Worm (Caenorhabditis elegans): Measurements from ENCODE around the gene clec-218.

The clec-218 gene

DNA sequence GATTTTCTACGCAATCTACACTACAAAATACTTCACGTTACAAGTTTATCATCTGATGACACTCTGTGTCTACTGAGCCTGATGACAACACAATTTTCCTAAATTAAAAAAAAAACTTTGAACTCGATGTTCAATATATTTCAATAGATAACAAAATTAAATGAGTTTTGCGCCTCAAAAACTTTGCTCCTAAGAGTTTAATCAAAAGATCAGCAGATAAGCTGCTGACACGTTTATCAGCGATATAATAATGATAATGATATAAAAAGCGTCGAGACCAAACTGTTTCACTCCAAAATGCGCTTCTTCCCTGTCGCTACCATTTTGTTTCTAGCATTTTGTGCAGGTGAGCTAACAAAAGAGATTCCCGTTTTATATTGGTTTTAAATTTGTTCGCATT is at the start of gene clec-218:
clec-218 (plus strand) TSS at position 262 of the 400 bp plus-strand sequence.
- TF ChIP-seq pqm-1 (tag; optimal IDR thresholded peaks at IDR 0.05) (peak; percentile 78), ama-1 (optimal IDR thresholded peaks at IDR 0.05) (no peak), elt-2 (tag; optimal IDR thresholded peaks at IDR 0.05) (peak; percentile 90), zag-1 (tag; optimal IDR thresholded peaks at IDR 0.05) (no peak), unc-62 (GFP tag; optimal IDR thresholded peaks at IDR 0.05) (no peak), fkh-10 (GFP tag; optimal IDR thresholded peaks at IDR 0.05) (no peak)

- TF ChIP-seq ceh-16 (tag; optimal IDR thresholded peaks at IDR 0.05) (no peak), daf-12 (tag; optimal IDR thresholded peaks at IDR 0.05) (no peak), aly-2 (tag; optimal IDR thresholded peaks at IDR 0.05) (no peak), nfya-1 (tag; optimal IDR thresholded peaks at IDR 0.05; ENCODE audit: insufficient read depth) (no peak), nhr-11 (tag; optimal IDR thresholded peaks at IDR 0.05) (no peak), zag-1 (tag; optimal IDR thresholded peaks at IDR 0.05) (no peak), pha-4 (tag; optimal IDR thresholded peaks at IDR 0.05) (no peak), sea-2 (GFP tag; optimal IDR thresholded peaks at IDR 0.05) (no peak), ceh-82 (tag; optimal IDR thresholded peaks at IDR 0.05) (no peak)
These were observed 48.7 kb upstream of the clec-218 start, which contains the start of gene C16D9.1 for ce11 chrV:8259016-8259415. Gene C16D9.1, plus strand, starts transcription at chrV:8259316.

DNA sequence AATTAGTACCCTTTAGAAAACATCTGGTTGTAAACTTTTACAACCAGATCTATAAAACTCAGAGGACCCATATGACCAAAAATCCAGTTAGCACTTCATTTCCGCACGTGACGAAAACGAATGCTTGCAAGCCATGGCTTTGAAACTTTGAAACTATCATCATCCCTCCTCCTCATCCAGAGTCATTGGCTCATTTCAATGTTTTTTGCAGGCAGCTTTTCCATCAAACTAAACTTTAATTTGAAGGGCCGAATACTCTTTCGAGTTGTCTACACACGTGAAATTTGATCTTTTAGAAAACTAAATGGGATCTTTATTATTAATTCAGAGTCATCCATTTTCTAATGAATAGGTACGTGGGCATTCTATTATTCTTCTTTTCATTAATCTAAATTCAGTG is 45.5 kb upstream of the clec-218 start:
- TF ChIP-seq mml-1 (tag; optimal IDR thresholded peaks at IDR 0.05) (no peak), pqm-1 (tag; optimal IDR thresholded peaks at IDR 0.05) (no peak), daf-12 (tag; optimal IDR thresholded peaks at IDR 0.05) (no peak), elt-2 (tag; optimal IDR thresholded peaks at IDR 0.05) (no peak), jun-1 (tag; optimal IDR thresholded peaks at IDR 0.05) (no peak), lin-15B (tag; optimal IDR thresholded peaks at IDR 0.05) (no peak), unc-62 (GFP tag; optimal IDR thresholded peaks at IDR 0.05) (no peak), fkh-10 (GFP tag; optimal IDR thresholded peaks at IDR 0.05) (no peak), egl-5 (tag; optimal IDR thresholded peaks at IDR 0.05) (no peak), skn-1 (tag; optimal IDR thresholded peaks at IDR 0.05) (no peak), elt-1 (tag; optimal IDR thresholded peaks at IDR 0.05) (no peak), ceh-82 (tag; optimal IDR thresholded peaks at IDR 0.05) (no peak), nhr-67 (tag; optimal IDR thresholded peaks at IDR 0.05) (no peak), egl-27 (tag; optimal IDR thresholded peaks at IDR 0.05) (no peak), nhr-25 (tag; optimal IDR thresholded peaks at IDR 0.05) (no peak), lsy-12 (tag; optimal IDR thresholded peaks at IDR 0.05) (no peak)

DNA sequence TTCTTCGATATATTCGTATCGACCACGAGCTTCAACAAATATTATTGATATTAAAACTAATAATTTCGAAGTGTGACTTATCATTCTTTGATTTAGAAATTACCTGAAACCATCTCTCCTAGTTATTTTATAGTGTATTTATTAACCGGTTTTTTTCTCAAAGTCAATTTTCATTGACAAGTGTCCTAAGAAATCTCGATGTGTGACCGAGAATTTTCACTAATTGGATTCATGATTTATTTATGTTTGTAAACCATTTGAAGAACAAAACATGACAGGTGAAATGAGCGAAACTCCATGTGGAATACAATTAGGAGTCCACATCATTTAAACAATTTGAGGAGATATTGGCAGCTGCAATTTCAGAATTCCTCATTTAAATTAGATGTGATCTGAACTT is 44.3 kb upstream of the clec-218 start, which contains the start of gene C16D9.8:
C16D9.8 (minus strand) TSS at position 101 of the 400 bp plus-strand sequence.
- TF ChIP-seq nfya-1 (tag; optimal IDR thresholded peaks at IDR 0.05; ENCODE audit: insufficient read depth) (no peak), daf-12 (tag; optimal IDR thresholded peaks at IDR 0.05) (no peak), nhr-76 (tag; optimal IDR thresholded peaks at IDR 0.05) (no peak), ceh-16 (tag; optimal IDR thresholded peaks at IDR 0.05) (no peak), aly-2 (tag; optimal IDR thresholded peaks at IDR 0.05) (no peak), fkh-2 (tag; optimal IDR thresholded peaks at IDR 0.05) (no peak), lsy-12 (tag; optimal IDR thresholded peaks at IDR 0.05) (no peak), lin-39 (tag; optimal IDR thresholded peaks at IDR 0.05) (no peak), snpc-4 (tag; optimal IDR thresholded peaks at IDR 0.05) (no peak), jun-1 (tag; optimal IDR thresholded peaks at IDR 0.05) (no peak), nhr-23 (tag; optimal IDR thresholded peaks at IDR 0.05) (no peak), mml-1 (tag; optimal IDR thresholded peaks at IDR 0.05) (no peak), nhr-12 (tag; optimal IDR thresholded peaks at IDR 0.05) (no peak), elt-1 (tag; optimal IDR thresholded peaks at IDR 0.05) (no peak), elt-3 (tag; optimal IDR thresholded peaks at IDR 0.05) (no peak)

DNA sequence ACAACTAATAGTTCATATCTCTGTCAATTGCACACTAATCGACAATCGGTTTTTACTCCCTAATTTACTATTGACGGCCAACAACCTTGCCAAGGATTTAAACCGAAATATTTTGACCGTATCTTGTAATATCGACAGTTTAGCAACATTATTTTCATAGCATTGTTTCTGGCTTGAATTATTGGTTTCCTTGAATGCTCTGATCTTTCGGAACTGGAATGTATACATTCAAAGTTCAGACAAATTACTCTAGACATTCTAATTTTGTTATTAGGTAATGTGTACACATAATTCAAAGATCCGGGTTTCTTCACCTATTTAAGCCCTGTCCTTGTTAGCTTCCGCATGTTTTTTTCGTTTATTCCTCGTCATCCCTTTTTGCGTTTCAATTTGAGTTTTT is 43.8 kb upstream of the clec-218 start, which contains the start of gene C16D9.9:
C16D9.9 (plus strand) TSS at position 301 of the 400 bp plus-strand sequence.
- TF ChIP-seq daf-12 (tag; optimal IDR thresholded peaks at IDR 0.05) (no peak), egl-27 (tag; optimal IDR thresholded peaks at IDR 0.05) (no peak), skn-1 (tag; optimal IDR thresholded peaks at IDR 0.05) (no peak)

DNA sequence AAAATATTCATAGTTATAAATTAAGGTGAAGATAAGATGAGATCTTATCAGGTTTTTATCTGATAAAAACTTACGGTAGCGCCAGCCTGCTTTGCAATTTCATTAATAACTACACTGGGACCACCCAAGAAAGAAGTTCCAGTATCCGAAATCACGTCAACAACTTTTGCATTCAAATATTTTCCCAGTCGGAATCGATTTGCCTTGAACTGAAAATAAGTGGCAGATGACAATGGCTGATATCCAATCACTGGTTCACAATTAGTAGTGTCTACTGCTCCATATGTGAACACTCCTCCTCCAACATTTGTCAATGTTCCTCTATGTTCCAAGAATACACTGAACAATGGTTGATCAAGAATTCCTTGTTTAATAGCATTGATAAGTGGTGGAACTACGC is 41.5 kb upstream of the clec-218 start, which contains the start of gene F21F8.5:
F21F8.5 (minus strand) TSS at position 101 of the 400 bp plus-strand sequence.
- no peak for TF ChIP-seq ceh-9 (tag; optimal IDR thresholded peaks at IDR 0.05)
- no peak for TF ChIP-seq R02D3.7 (tag; optimal IDR thresholded peaks at IDR 0.05)

All from whole organism, L3 larva.